Worm (Caenorhabditis elegans): ENCODE results near the gene ctsa-4.1.

DNA sequence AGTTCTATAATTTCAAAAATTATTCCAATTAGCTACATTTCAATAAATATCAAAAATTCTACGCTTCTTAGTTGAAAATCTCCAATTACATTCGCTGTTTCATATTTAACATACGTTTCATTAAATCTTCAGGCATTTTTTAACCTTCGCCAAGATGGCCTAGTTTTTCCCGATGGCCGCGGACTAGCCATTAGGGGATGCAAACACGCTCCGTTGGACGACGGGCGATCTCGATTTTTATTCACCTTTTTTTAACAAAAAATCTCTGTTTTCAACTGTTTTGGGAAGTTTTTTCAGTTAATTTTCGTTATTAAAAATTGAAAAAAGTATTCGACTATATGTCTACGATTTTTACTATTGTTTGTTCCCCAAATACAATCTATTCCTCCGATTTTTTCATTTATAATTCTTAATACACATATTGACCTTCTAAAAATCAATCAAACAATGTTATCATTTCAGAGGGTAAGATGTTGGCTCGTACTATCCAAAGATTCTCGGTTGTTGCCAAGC is 16.4 kb downstream of the ctsa-4.1 start, which contains the start of gene F58F12.1:
- TF ChIP-seq ceh-2 (tag; optimal IDR thresholded peaks at IDR 0.05) (peak; percentile 88), unc-3 (GFP tag; conservative IDR thresholded peaks at IDR 0.05) (no peak), unc-3 (tag; optimal IDR thresholded peaks at IDR 0.05) (no peak), pha-4 (tag; optimal IDR thresholded peaks at IDR 0.05) (no peak), madf-2 (tag; optimal IDR thresholded peaks at IDR 0.05) (no peak), dmd-4 (tag; optimal IDR thresholded peaks at IDR 0.05; ENCODE audit: borderline replicate concordance) (peak; percentile 28), sox-4 (tag; optimal IDR thresholded peaks at IDR 0.05) (no peak)
